Worm (Caenorhabditis elegans) whole organism, mixed stage, embryonic: ENCODE data around the gene crls-1.
"Not testable (repeated sequence)": the region's sequence is repeated elsewhere in the genome, so short reads cannot be mapped to it uniquely, and the experiment has no call there.

Source experiments
- flh-1 ChIP-seq: fragments of 200-800 bp; sonication (Bioruptor generic); optimal IDR thresholded peaks from 2 replicates; lab custom pipeline; 2018; ENCODE audit warnings: mild to moderate bottlenecking, missing genetic modification characterization, moderate library complexity, missing compliant biosample characterization
- nhr-76 ChIP-seq: sonication (generic microtip); optimal IDR thresholded peaks from 2 replicates; lab custom pipeline; 2017; ENCODE audit warnings: missing biosample characterization, missing genetic modification characterization

DNA sequence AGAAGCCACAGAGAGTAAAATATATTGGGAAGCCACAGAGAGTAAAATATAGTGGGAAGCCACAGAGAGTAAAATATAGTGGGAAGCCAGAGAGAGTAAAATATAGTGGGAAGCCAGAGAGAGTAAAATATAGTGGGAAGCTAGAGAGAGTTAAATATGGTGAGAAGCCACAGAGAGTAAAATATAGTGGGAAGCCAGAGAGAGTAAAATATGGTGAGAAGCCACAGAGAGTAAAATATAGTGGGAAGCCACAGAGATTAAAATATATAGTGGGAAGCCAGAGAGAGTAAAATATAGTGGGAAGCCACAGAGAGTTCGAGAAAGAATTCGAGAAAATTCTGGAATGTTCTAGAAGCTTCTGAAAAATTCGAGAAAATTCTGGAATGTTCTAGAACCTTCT, 21.7 kb upstream of the crls-1 start:
- TF ChIP-seq flh-1 (GFP tag; lab: Kevin White, UChicago); nhr-76: not testable (repeated sequence)
